Worm (Caenorhabditis elegans): Measurements from ENCODE around the gene ZK1098.11.

ZK1098.11 gene

DNA sequence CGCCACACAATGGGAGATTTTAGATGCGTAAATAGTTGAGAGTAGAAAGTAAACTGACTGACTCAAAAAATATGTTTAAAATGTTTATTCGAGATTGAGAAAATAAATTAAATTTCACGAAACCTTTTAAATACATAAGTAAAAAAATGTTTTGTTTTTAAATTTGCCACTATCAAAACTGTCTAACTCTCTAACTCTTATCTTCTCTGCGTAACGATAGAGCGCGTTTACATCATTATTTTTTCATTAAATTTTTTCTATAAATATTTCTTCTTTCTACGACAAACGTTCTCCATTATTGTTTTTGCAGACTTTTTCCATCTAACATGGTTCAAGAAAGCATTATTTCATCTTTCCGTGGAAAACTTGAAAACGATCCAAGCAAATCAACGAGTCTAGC, 13.6 kb upstream of the ZK1098.11 start, which contains the start of gene eif-2Balpha (continued):
- TF ChIP-seq lin-15B (tag; optimal IDR thresholded peaks at IDR 0.05) (peak; percentile 17), fkh-4 (tag; optimal IDR thresholded peaks at IDR 0.05; ENCODE audit: borderline replicate concordance) (no peak), snpc-4 (tag; optimal IDR thresholded peaks at IDR 0.05) (no peak), ces-1 (GFP tag; optimal IDR thresholded peaks at IDR 0.05) (no peak), dpl-1 (GFP tag; optimal IDR thresholded peaks at IDR 0.05) (peak; percentile 70 to 80 (median 71))

DNA sequence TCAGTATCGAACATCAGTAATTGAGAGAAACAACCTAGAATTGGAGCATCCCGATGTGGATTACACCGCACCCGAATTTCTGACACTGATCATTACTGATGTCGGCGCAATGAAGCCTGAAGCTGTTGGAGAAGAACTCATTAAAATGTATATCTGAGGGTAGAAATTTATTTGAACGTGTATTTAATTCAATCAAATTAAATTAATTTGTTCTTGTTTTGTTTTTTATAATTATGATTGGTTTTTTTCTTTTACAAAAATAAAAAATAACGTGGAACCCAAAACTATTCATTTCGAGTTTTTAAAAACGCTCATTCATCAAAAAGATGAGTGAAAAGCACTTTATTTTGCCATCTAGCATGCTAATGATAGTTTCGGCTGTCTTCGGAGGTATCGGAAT, 12.3 kb upstream of the ZK1098.11 start, which contains the start of gene ZK1098.9:
ZK1098.9 (plus strand) TSS at position 301 of the 400 bp plus-strand sequence.
- no peak for TF ChIP-seq zag-1 (tag; optimal IDR thresholded peaks at IDR 0.05)
- TF ChIP-seq nhr-76 (tag; optimal IDR thresholded peaks at IDR 0.05): no peak
- TF ChIP-seq lsy-2 (tag; optimal IDR thresholded peaks at IDR 0.05): no peak
- no peak for TF ChIP-seq ceh-82 (tag; optimal IDR thresholded peaks at IDR 0.05)
- TF ChIP-seq lin-39 (tag; optimal IDR thresholded peaks at IDR 0.05): no peak
- TF ChIP-seq Y116A8C.19 (tag; optimal IDR thresholded peaks at IDR 0.05; ENCODE audit: borderline replicate concordance): no peak
- no peak for TF ChIP-seq ces-1 (GFP tag; optimal IDR thresholded peaks at IDR 0.05)
- no peak for TF ChIP-seq zip-4 (GFP tag; optimal IDR thresholded peaks at IDR 0.05)
- no peak for TF ChIP-seq mdl-1 (tag; optimal IDR thresholded peaks at IDR 0.05)

DNA sequence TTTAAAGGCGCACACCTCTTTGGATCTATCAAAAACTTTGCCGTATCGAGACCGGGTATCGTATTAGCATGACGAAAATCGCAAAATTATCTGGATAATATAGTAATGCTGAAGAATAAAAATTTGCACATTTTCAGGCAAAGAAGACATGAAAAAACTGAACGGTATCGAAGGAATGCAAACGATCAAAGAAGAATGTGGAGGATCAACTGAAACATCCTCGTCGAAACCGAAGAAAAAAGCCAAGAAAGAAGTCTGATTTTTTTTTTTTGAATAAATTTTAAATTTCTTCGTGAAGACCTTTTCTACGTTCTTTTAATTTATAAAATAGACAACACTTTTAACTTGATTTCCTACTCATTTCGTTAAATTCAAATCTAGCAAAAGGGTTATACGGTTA, 11.6 kb upstream of the ZK1098.11 start, which contains the start of gene ZK1098.12:
ZK1098.12 (plus strand) TSS at position 301 of the 400 bp plus-strand sequence.
- TF ChIP-seq isw-1 (GFP tag; IDR thresholded peaks at IDR 0.05): no peak
- TF ChIP-seq ets-5 (GFP tag; IDR thresholded peaks at IDR 0.05): no peak
- no peak for TF ChIP-seq hlh-17 (GFP tag; optimal IDR thresholded peaks at IDR 0.05; ENCODE audit: borderline replicate concordance)
- no peak for TF ChIP-seq nhr-28 (tag; optimal IDR thresholded peaks at IDR 0.05)
- no peak for TF ChIP-seq sup-37 (GFP tag; optimal IDR thresholded peaks at IDR 0.05)
- TF ChIP-seq efl-1 (optimal IDR thresholded peaks at IDR 0.05): no peak
- TF ChIP-seq efl-1 (GFP tag; optimal IDR thresholded peaks at IDR 0.05 in 1 of 2): peak in 1 of 2 experiments; percentile 76
- no peak for TF ChIP-seq nhr-90 (tag; optimal IDR thresholded peaks at IDR 0.05; ENCODE audit: poor library complexity)

DNA sequence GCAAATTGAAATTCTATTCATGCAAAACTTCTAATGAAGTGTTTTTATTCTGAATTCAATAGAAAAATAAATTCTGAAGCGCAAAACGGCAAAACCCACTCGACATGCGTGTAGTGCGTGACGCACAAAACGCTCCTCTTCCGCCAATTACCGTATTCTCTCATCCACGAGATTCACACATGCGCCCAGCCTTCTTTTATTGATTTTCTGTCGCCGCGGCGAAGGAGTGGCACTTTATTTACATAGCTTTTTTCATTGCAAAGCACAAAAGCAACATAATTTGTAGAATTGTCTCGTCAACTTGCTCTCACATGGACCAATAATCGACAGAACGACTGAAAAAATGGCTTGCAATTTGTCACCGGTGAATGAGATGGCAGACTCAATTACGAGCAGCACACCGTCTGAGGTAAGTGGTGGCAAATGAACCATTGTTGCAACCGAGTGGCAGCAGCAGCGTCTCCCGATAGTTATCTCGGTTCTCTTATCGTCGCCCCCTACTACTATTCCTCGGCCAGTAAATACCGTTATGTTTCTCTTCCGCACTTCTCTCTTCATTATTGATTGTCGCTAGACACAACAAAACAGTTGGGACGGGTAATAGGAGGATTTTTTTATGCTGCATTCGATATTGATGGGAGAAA, 10.3 kb upstream of the ZK1098.11 start, which contains the start of gene unc-16:
unc-16 (plus strand) TSS at position 243 of the 644 bp plus-strand sequence.
- peak; percentile 87 for TF ChIP-seq nhr-19 (GFP tag; conservative IDR thresholded peaks at IDR 0.05)
- peak; percentile 83 for TF ChIP-seq C04F5.9 (tag; optimal IDR thresholded peaks at IDR 0.05)
- peak; percentile 95 for TF ChIP-seq nhr-71 (tag; optimal IDR thresholded peaks at IDR 0.05)
- peak; percentile 88 for TF ChIP-seq unc-130 (tag; optimal IDR thresholded peaks at IDR 0.05)
- TF ChIP-seq nhr-84 (tag; optimal IDR thresholded peaks at IDR 0.05): no peak
- peak; percentile 69 for TF ChIP-seq F16B12.6 (tag; optimal IDR thresholded peaks at IDR 0.05)
- peak; percentile 77 to 84 (median 81) for TF ChIP-seq dpl-1 (GFP tag; optimal IDR thresholded peaks at IDR 0.05)
- TF ChIP-seq lin-39 (tag; optimal IDR thresholded peaks at IDR 0.05): peak; percentile 35
- peak; percentile 85 for TF ChIP-seq C16A3.4 (tag; optimal IDR thresholded peaks at IDR 0.05)
- TF ChIP-seq lin-14 (GFP tag; optimal IDR thresholded peaks at IDR 0.05): peak; percentile 95
- no peak for TF ChIP-seq vab-15 (tag; optimal IDR thresholded peaks at IDR 0.05)
- TF ChIP-seq unc-30 (tag; optimal IDR thresholded peaks at IDR 0.05): no peak
- TF ChIP-seq lin-13 (GFP tag; optimal IDR thresholded peaks at IDR 0.05): peak; percentile 90
- peak; percentile 88 for TF ChIP-seq nhr-85 (tag)
- peak; percentile 93 for TF ChIP-seq rnt-1 (tag; optimal IDR thresholded peaks at IDR 0.05)
- TF ChIP-seq sup-37 (GFP tag; optimal IDR thresholded peaks at IDR 0.05): peak; percentile 79
- peak; percentile 72 for TF ChIP-seq blmp-1 (tag; optimal IDR thresholded peaks at IDR 0.05)
- TF ChIP-seq swsn-7 (tag; optimal IDR thresholded peaks at IDR 0.05): peak; percentile 94
- TF ChIP-seq pax-3 (tag; optimal IDR thresholded peaks at IDR 0.05): peak; percentile 69
- TF ChIP-seq C34B4.2 (tag; optimal IDR thresholded peaks at IDR 0.05): no peak
- TF ChIP-seq nhr-76 (tag; optimal IDR thresholded peaks at IDR 0.05): no peak
- TF ChIP-seq skn-1 (tag; optimal IDR thresholded peaks at IDR 0.05): peak; percentile 87
- no peak for TF ChIP-seq pqm-1 (tag; optimal IDR thresholded peaks at IDR 0.05)
- TF ChIP-seq irx-1 (tag; optimal IDR thresholded peaks at IDR 0.05): peak; percentile 89
- TF ChIP-seq fos-1 (tag; optimal IDR thresholded peaks at IDR 0.05): peak; percentile 77
- TF ChIP-seq nhr-11 (tag; optimal IDR thresholded peaks at IDR 0.05): peak; percentile 11
- TF ChIP-seq lin-35 (GFP tag; optimal IDR thresholded peaks at IDR 0.05): peak; percentile 86
- peak; percentile 48 to 98 for TF ChIP-seq mdl-1 (tag; optimal IDR thresholded peaks at IDR 0.05)
- peak; percentile 69; the same call in 1 of the 2 replicates for TF ChIP-seq mab-9 (GFP tag; IDR thresholded peaks at IDR 0.05)
- TF ChIP-seq ceh-63 (GFP tag; optimal IDR thresholded peaks at IDR 0.05): peak; percentile 51
- TF ChIP-seq ets-5 (GFP tag; IDR thresholded peaks at IDR 0.05): no peak

All from whole organism, L1 larva.